Worm (Caenorhabditis elegans) whole organism, young adult: Measurements from ENCODE around the gene prdm-14.

Source experiments
- F55B11.4 ChIP-seq: sonication (generic microtip); optimal IDR thresholded peaks from 2 replicates; lab custom pipeline; 2016; ENCODE audit warnings: missing compliant biosample characterization, missing genetic modification characterization, borderline replicate concordance; ENCODE audit not compliant: insufficient read depth
- K11D2.4 ChIP-seq: fragments of 200-800 bp; sonication (Bioruptor generic); IDR thresholded peaks from 2 replicates; pipeline ENCODE4 v1.3.6; 2022; ENCODE audit warnings: missing genetic modification reagents, missing genetic modification characterization, missing compliant biosample characterization
- T26A5.8 ChIP-seq: sonication (generic microtip); optimal IDR thresholded peaks from 2 replicates; lab custom pipeline; 2016; ENCODE audit warnings: missing genetic modification characterization, missing compliant biosample characterization
- Y95B8A.8 ChIP-seq: fragments of 200-800 bp; sonication (Bioruptor generic); IDR thresholded peaks from 2 replicates; pipeline ENCODE4 v1.3.6; 2022; ENCODE audit warnings: missing genetic modification reagents, missing genetic modification characterization, missing compliant biosample characterization
- ZK185.1 ChIP-seq: sonication (generic microtip); optimal IDR thresholded peaks from 2 replicates; lab custom pipeline; 2016; ENCODE audit warnings: mild to moderate bottlenecking, missing genetic modification characterization, missing compliant biosample characterization; ENCODE audit not compliant: poor library complexity, severe bottlenecking
- aptf-2 ChIP-seq: fragments of 200-800 bp; sonication (Bioruptor generic); conservative IDR thresholded peaks from 2 replicates; pipeline ENCODE4 v1.3.6; 2022; ENCODE audit warnings: missing genetic modification reagents, missing genetic modification characterization, missing compliant biosample characterization
- attf-3 ChIP-seq: fragments of 200-800 bp; sonication (Bioruptor generic); conservative IDR thresholded peaks from 2 replicates; pipeline ENCODE4 v1.3.6; 2022; ENCODE audit warnings: missing genetic modification reagents, missing genetic modification characterization, missing compliant biosample characterization
- attf-6 ChIP-seq: fragments of 200-800 bp; sonication (Bioruptor generic); IDR thresholded peaks from 2 replicates; pipeline ENCODE4 v1.3.6; 2022; ENCODE audit warnings: missing genetic modification reagents, missing genetic modification characterization, missing compliant biosample characterization
- bed-2 ChIP-seq: fragments of 200-800 bp; sonication (Bioruptor generic); IDR thresholded peaks from 2 replicates; pipeline ENCODE4 v1.3.6; 2022; ENCODE audit warnings: missing genetic modification reagents, missing genetic modification characterization, missing compliant biosample characterization
- cebp-1 ChIP-seq, 2 experiments: fragments of 200-800 bp in 1 of 2; sonication (Bioruptor generic) in 1 of 2; sonication (generic microtip) in 1 of 2; IDR thresholded peaks in 1 of 2; optimal IDR thresholded peaks in 1 of 2; 2 replicates each; pipeline versions ENCODE4 v1.3.6 to Lab custom; 2017 to 2022; ENCODE audit warnings: missing compliant biosample characterization in 2 of 2, missing genetic modification characterization in 2 of 2, mild to moderate bottlenecking in 1 of 2, missing genetic modification reagents in 1 of 2, moderate library complexity in 1 of 2
- ceh-79 ChIP-seq: sonication (generic microtip); optimal IDR thresholded peaks from 2 replicates; lab custom pipeline; 2017; ENCODE audit warnings: mild to moderate bottlenecking, missing genetic modification characterization, missing compliant biosample characterization
- ets-4 ChIP-seq: fragments of 200-800 bp; sonication (Bioruptor generic); optimal IDR thresholded peaks from 2 replicates; lab custom pipeline; 2018; ENCODE audit warnings: mild to moderate bottlenecking, missing genetic modification characterization, missing compliant biosample characterization
- fkh-3 ChIP-seq: sonication (generic microtip); optimal IDR thresholded peaks from 2 replicates; lab custom pipeline; 2016; ENCODE audit warnings: mild to moderate bottlenecking, missing genetic modification characterization, missing compliant biosample characterization
- hlh-26 ChIP-seq: fragments of 200-800 bp; sonication (Bioruptor generic); conservative IDR thresholded peaks from 2 replicates; pipeline ENCODE4 v1.3.6; 2022; ENCODE audit warnings: missing genetic modification reagents, missing genetic modification characterization, missing compliant biosample characterization
- let-607 ChIP-seq, 2 experiments: fragments of 200-800 bp in 1 of 2; sonication (Bioruptor generic) in 1 of 2; sonication (generic microtip) in 1 of 2; optimal IDR thresholded peaks; 2 replicates each; lab custom pipeline; 2016 to 2018; ENCODE audit warnings: mild to moderate bottlenecking in 2 of 2, missing compliant biosample characterization in 2 of 2, missing genetic modification characterization in 2 of 2, moderate library complexity in 2 of 2, missing genotype in 1 of 2
- lin-35 ChIP-seq, 3 experiments: fragments of 150-350 bp in 2 of 3; sonication (generic microtip) in 1 of 3; optimal IDR thresholded peaks; 2 replicates each; lab custom pipeline; 2014 to 2018; ENCODE audit warnings: missing biosample characterization in 3 of 3, missing genetic modification characterization in 3 of 3, missing genetic modification reagents in 3 of 3
- mcd-1 ChIP-seq: fragments of 200-800 bp; sonication (Bioruptor generic); IDR thresholded peaks from 2 replicates; pipeline ENCODE4 v1.3.6; 2022; ENCODE audit warnings: missing genetic modification reagents, missing genetic modification characterization, missing compliant biosample characterization
- nfya-1 ChIP-seq: sonication (generic microtip); optimal IDR thresholded peaks from 2 replicates; lab custom pipeline; 2017; ENCODE audit warnings: antibody characterized with exemption, missing compliant biosample characterization, missing genetic modification characterization, borderline replicate concordance; ENCODE audit not compliant: insufficient read depth
- nfyb-1 ChIP-seq: fragments of 200-800 bp; sonication (Bioruptor generic); IDR thresholded peaks from 2 replicates; pipeline ENCODE4 v1.3.6; 2022; ENCODE audit warnings: missing genetic modification reagents, missing genetic modification characterization, missing compliant biosample characterization
- nhr-120 ChIP-seq: fragments of 200-800 bp; sonication (Bioruptor generic); IDR thresholded peaks from 2 replicates; pipeline ENCODE4 v1.3.6; 2022; ENCODE audit warnings: missing genetic modification characterization, missing compliant biosample characterization
- nhr-80 ChIP-seq: sonication (generic microtip); optimal IDR thresholded peaks from 2 replicates; lab custom pipeline; 2016; ENCODE audit warnings: missing genetic modification characterization, missing compliant biosample characterization
- nhr-90 ChIP-seq: sonication (generic microtip); optimal IDR thresholded peaks from 2 replicates; lab custom pipeline; 2016; ENCODE audit warnings: missing genotype, mild to moderate bottlenecking, missing genetic modification characterization, missing compliant biosample characterization
- snpc-1.3 ChIP-seq: sonication (generic microtip); optimal IDR thresholded peaks from 2 replicates; lab custom pipeline; 2017; ENCODE audit warnings: missing genetic modification characterization, mild to moderate bottlenecking, missing compliant biosample characterization, antibody characterized with exemption, moderate library complexity, missing genotype, missing genetic modification reagents; ENCODE audit not compliant: insufficient read depth
- snpc-3.4 ChIP-seq: sonication (generic microtip); optimal IDR thresholded peaks from 2 replicates; lab custom pipeline; 2017; ENCODE audit warnings: missing genetic modification characterization, mild to moderate bottlenecking, missing compliant biosample characterization, antibody characterized with exemption, moderate library complexity, missing genotype, missing genetic modification reagents
- xnd-1 ChIP-seq: sonication (generic microtip); optimal IDR thresholded peaks from 2 replicates; lab custom pipeline; 2016; ENCODE audit warnings: missing genotype, missing genetic modification reagents, missing genetic modification characterization, missing compliant biosample characterization
- ztf-28 ChIP-seq: fragments of 200-800 bp; sonication (Bioruptor generic); IDR thresholded peaks from 2 replicates; pipeline ENCODE4 v1.3.6; 2022; ENCODE audit warnings: missing genetic modification reagents, missing genetic modification characterization, missing compliant biosample characterization
- ztf-3 ChIP-seq: fragments of 200-800 bp; sonication (Bioruptor generic); optimal IDR thresholded peaks from 2 replicates; lab custom pipeline; 2018; ENCODE audit warnings: mild to moderate bottlenecking, missing genetic modification characterization, missing compliant biosample characterization
- ztf-6 ChIP-seq: fragments of 200-800 bp; sonication (Bioruptor generic); IDR thresholded peaks from 2 replicates; pipeline ENCODE4 v1.3.6; 2022; ENCODE audit warnings: missing genetic modification reagents, missing genetic modification characterization, missing compliant biosample characterization

Gene prdm-14

ce11 chrX:9045913-9046312 is at the start of gene prdm-14:
Gene prdm-14, plus strand, starts transcription at chrX:9046213.
- TF ChIP-seq fkh-3 (tag; lab: Kevin White, UChicago): no peak
- TF ChIP-seq snpc-3.4 (tag; lab: Kevin White, UChicago): no peak
- TF ChIP-seq attf-6 (GFP tag; lab: Robert Waterston, UW): no peak
- TF ChIP-seq bed-2 (GFP tag; lab: Robert Waterston, UW): no peak
- TF ChIP-seq nfya-1 (tag; lab: Kevin White, UChicago): no peak
- no peak for TF ChIP-seq ztf-3 (GFP tag; lab: Kevin White, UChicago)
- TF ChIP-seq nhr-120 (GFP tag; lab: Robert Waterston, UW): no peak
- TF ChIP-seq ceh-79: no peak
- no peak for TF ChIP-seq F55B11.4 (tag; lab: Kevin White, UChicago)
- no peak for TF ChIP-seq T26A5.8 (tag; lab: Kevin White, UChicago)
- no peak for TF ChIP-seq attf-3
- TF ChIP-seq ets-4 (GFP tag; lab: Kevin White, UChicago): no peak
- TF ChIP-seq, all 124 proteins: peak for 0

ce11 chrX:8996496-8997116 is 49.4 kb upstream of the prdm-14 start:
- TF ChIP-seq nhr-80 (tag; lab: Kevin White, UChicago) (no peak), ztf-6 (GFP tag; lab: Robert Waterston, UW) (no peak), aptf-2 (no peak)

ce11 chrX:8997450-8998075 is 48.5 kb upstream of the prdm-14 start, which contains the start of gene C24A3.2:
Gene C24A3.2, plus strand, starts transcription at chrX:8997500.
- no peak for TF ChIP-seq nfyb-1
- TF ChIP-seq cebp-1 (GFP tag; IDR thresholded peaks at IDR 0.05; lab: Robert Waterston, UW): no peak
- peak; percentile 61 for TF ChIP-seq cebp-1 (tag; optimal IDR thresholded peaks at IDR 0.05; lab: Kevin White, UChicago)
- no peak for TF ChIP-seq snpc-1.3 (tag; lab: Kevin White, UChicago)

ce11 chrX:8998809-8999208 is 47.2 kb upstream of the prdm-14 start, which contains the start of gene C24A3.1:
Gene C24A3.1, plus strand, starts transcription at chrX:8999071.
- no peak for TF ChIP-seq let-607 (tag; optimal IDR thresholded peaks at IDR 0.05; lab: Kevin White, UChicago)
- no peak for TF ChIP-seq Y95B8A.8 (GFP tag; lab: Robert Waterston, UW)
- no peak for TF ChIP-seq xnd-1 (tag; lab: Kevin White, UChicago)
- TF ChIP-seq K11D2.4: no peak
- TF ChIP-seq cebp-1 (GFP tag; IDR thresholded peaks at IDR 0.05; lab: Robert Waterston, UW): no peak
- TF ChIP-seq cebp-1 (tag; optimal IDR thresholded peaks at IDR 0.05; lab: Kevin White, UChicago): no peak
- no peak for TF ChIP-seq ztf-28 (GFP tag; lab: Robert Waterston, UW)
- TF ChIP-seq nhr-90 (tag; lab: Kevin White, UChicago): no peak
- no peak for TF ChIP-seq lin-35 (GFP tag; optimal IDR thresholded peaks at IDR 0.05; lab: Kevin White, UChicago)
- no peak for TF ChIP-seq nfya-1 (tag; lab: Kevin White, UChicago)
- TF ChIP-seq fkh-3 (tag; lab: Kevin White, UChicago): no peak
- no peak for TF ChIP-seq hlh-26 (GFP tag; lab: Robert Waterston, UW)
- no peak for TF ChIP-seq mcd-1
- TF ChIP-seq nhr-120 (GFP tag; lab: Robert Waterston, UW): no peak
- TF ChIP-seq ZK185.1 (tag; lab: Kevin White, UChicago): no peak
